Worm (Caenorhabditis elegans) whole organism, L1 larva: ENCODE data around the gene Y32B12B.1.

Experiments
- aly-2 ChIP-seq: fragments of 150-350 bp; optimal IDR thresholded peaks from 2 replicates; lab custom pipeline; 2014; ENCODE audit warnings: missing biosample characterization, missing genetic modification characterization
- ama-1 ChIP-seq: fragments of 150-350 bp; optimal IDR thresholded peaks from 2 replicates; lab custom pipeline; 2014
- dsc-1 ChIP-seq: sonication (generic microtip); optimal IDR thresholded peaks from 2 replicates; lab custom pipeline; 2016; ENCODE audit warnings: mild to moderate bottlenecking, missing genetic modification characterization, missing compliant biosample characterization
- egl-13 ChIP-seq: sonication (generic microtip); optimal IDR thresholded peaks from 2 replicates; lab custom pipeline; 2016; ENCODE audit warnings: missing genotype, missing genetic modification reagents, missing genetic modification characterization, missing compliant biosample characterization
- egl-27 ChIP-seq, 2 experiments: fragments of 150-350 bp in 1 of 2; sonication (generic microtip); optimal IDR thresholded peaks; 3 replicates each; lab custom pipeline; 2017 to 2018; ENCODE audit warnings: missing biosample characterization in 2 of 2, missing genetic modification characterization in 2 of 2, missing genetic modification reagents in 2 of 2
- fkh-10 ChIP-seq: sonication (generic microtip); optimal IDR thresholded peaks from 2 replicates; lab custom pipeline; 2017; ENCODE audit warnings: missing biosample characterization, missing genetic modification reagents, missing genetic modification characterization
- grh-1 ChIP-seq: fragments of 200-800 bp; sonication (Bioruptor generic); IDR thresholded peaks from 2 replicates; pipeline ENCODE4 v1.3.6; 2022; ENCODE audit warnings: missing genetic modification reagents, missing genetic modification characterization, missing compliant biosample characterization
- jun-1 ChIP-seq: fragments of 150-350 bp; optimal IDR thresholded peaks from 2 replicates; lab custom pipeline; 2014; ENCODE audit warnings: missing biosample characterization, missing genetic modification reagents, missing genetic modification characterization
- lir-3 ChIP-seq: sonication (generic microtip); optimal IDR thresholded peaks from 2 replicates; lab custom pipeline; 2016; ENCODE audit warnings: mild to moderate bottlenecking, missing genetic modification characterization, moderate library complexity, missing compliant biosample characterization; ENCODE audit not compliant: poor library complexity
- unc-62 ChIP-seq: fragments of 150-350 bp; optimal IDR thresholded peaks from 2 replicates; lab custom pipeline; 2014; ENCODE audit warnings: missing biosample characterization, missing genetic modification reagents, missing genetic modification characterization

ce11 chrV:16497504-16497903, 39.3 kb upstream of the Y32B12B.1 start, which contains the start of gene srh-136:
- TF ChIP-seq jun-1 (tag; lab: Kevin White, UChicago) (no peak), grh-1 (GFP tag; lab: Robert Waterston, UW) (no peak), ama-1 (lab: Kevin White, UChicago) (no peak), egl-13 (tag; lab: Kevin White, UChicago) (no peak), egl-27 (tag; optimal IDR thresholded peaks at IDR 0.05; lab: Kevin White, UChicago) (no peak), aly-2 (tag; lab: Kevin White, UChicago) (no peak), fkh-10 (GFP tag; lab: Kevin White, UChicago) (no peak), dsc-1 (tag; lab: Kevin White, UChicago) (no peak), unc-62 (no peak), lir-3 (tag; lab: Kevin White, UChicago) (no peak)
